Fruit fly (Drosophila melanogaster) whole organism, embryonic: ENCODE results near the gene HDAC4.

Source experiments
- ATbp ChIP-seq: fragments of 200-800 bp; sonication (Bioruptor generic); optimal IDR thresholded peaks from 2 replicates; lab custom pipeline; 2017; ENCODE audit warnings: missing biosample characterization, mild to moderate bottlenecking, missing genetic modification characterization, missing genetic modification reagents
- Blimp-1 ChIP-seq: fragments of 200-800 bp; sonication (Bioruptor generic); optimal IDR thresholded peaks from 3 replicates; lab custom pipeline; 2018; ENCODE audit warnings: missing biosample characterization, missing genetic modification characterization, mild to moderate bottlenecking, moderate library complexity, missing genetic modification reagents
- CG10654 ChIP-seq: fragments of 200-800 bp; sonication (Bioruptor generic); optimal IDR thresholded peaks from 2 replicates; lab custom pipeline; 2016; ENCODE audit warnings: missing biosample characterization, missing genetic modification characterization
- CG10959 ChIP-seq: fragments of 200-800 bp; sonication (Bioruptor generic); IDR thresholded peaks from 2 replicates; pipeline ENCODE4 v1.3.6; 2022; ENCODE audit warnings: missing biosample characterization, missing genetic modification characterization
- CG11085 ChIP-seq: fragments of 200-800 bp; sonication (Bioruptor generic); IDR thresholded peaks from 2 replicates; pipeline ENCODE4 v1.3.6; 2022; ENCODE audit warnings: missing biosample characterization, missing genetic modification characterization
- CG12236 ChIP-seq: fragments of 200-800 bp; sonication (Bioruptor generic); optimal IDR thresholded peaks from 2 replicates; lab custom pipeline; 2016; ENCODE audit warnings: missing biosample characterization, missing genetic modification characterization
- CG17385 ChIP-seq: fragments of 200-800 bp; sonication (Bioruptor generic); optimal IDR thresholded peaks from 3 replicates; lab custom pipeline; 2018; ENCODE audit warnings: missing biosample characterization, mild to moderate bottlenecking, missing genetic modification characterization
- CG17802 ChIP-seq: fragments of 200-800 bp; sonication (Bioruptor generic); optimal IDR thresholded peaks from 2 replicates; lab custom pipeline; 2018; ENCODE audit warnings: missing biosample characterization, mild to moderate bottlenecking, missing genetic modification characterization, moderate library complexity
- CG2202 ChIP-seq: fragments of 200-800 bp; sonication (Bioruptor generic); optimal IDR thresholded peaks from 2 replicates; lab custom pipeline; 2018; ENCODE audit warnings: missing biosample characterization, mild to moderate bottlenecking, missing genetic modification characterization
- CG2678 ChIP-seq: fragments of 200-800 bp; sonication (Bioruptor generic); optimal IDR thresholded peaks from 3 replicates; lab custom pipeline; 2019; ENCODE audit warnings: missing biosample characterization, mild to moderate bottlenecking, missing genetic modification characterization, moderate library complexity
- CG2889 ChIP-seq: fragments of 200-800 bp; sonication (Bioruptor generic); IDR thresholded peaks from 3 replicates; pipeline ENCODE4 v1.3.6; 2022; ENCODE audit warnings: missing biosample characterization, missing genetic modification characterization
- CG30431 ChIP-seq: fragments of 200-800 bp; sonication (Bioruptor generic); optimal IDR thresholded peaks from 2 replicates; lab custom pipeline; 2017; ENCODE audit warnings: missing biosample characterization, missing genetic modification characterization
- CG32532 ChIP-seq: fragments of 200-800 bp; sonication (Bioruptor generic); IDR thresholded peaks from 2 replicates; pipeline ENCODE4 v1.3.6; 2022; ENCODE audit warnings: missing biosample characterization, missing genetic modification characterization
- CG32767 ChIP-seq: fragments of 200-800 bp; sonication (Bioruptor generic); IDR thresholded peaks from 2 replicates; pipeline ENCODE4 v1.3.6; 2022; ENCODE audit warnings: missing biosample characterization, missing genetic modification characterization
- CG33213 ChIP-seq: fragments of 200-800 bp; sonication (Bioruptor generic); optimal IDR thresholded peaks from 3 replicates; lab custom pipeline; 2016; ENCODE audit warnings: missing biosample characterization, missing genetic modification characterization
- CG3726 ChIP-seq: fragments of 200-800 bp; sonication (Bioruptor generic); IDR thresholded peaks from 3 replicates; pipeline ENCODE4, ENCODE4 v1.3.6; 2022; ENCODE audit warnings: missing biosample characterization, missing genetic modification characterization
- CG3847 ChIP-seq: fragments of 200-800 bp; sonication (Bioruptor generic); IDR thresholded peaks from 2 replicates; pipeline ENCODE4 v1.3.6; 2022; ENCODE audit warnings: missing biosample characterization, missing genetic modification characterization
- CG3995 ChIP-seq: fragments of 200-800 bp; sonication (Bioruptor generic); optimal IDR thresholded peaks from 3 replicates; lab custom pipeline; 2016; ENCODE audit warnings: missing biosample characterization, missing genetic modification characterization
- CG4328 ChIP-seq: fragments of 200-800 bp; sonication (Bioruptor generic); optimal IDR thresholded peaks from 3 replicates; lab custom pipeline; 2017; ENCODE audit warnings: missing biosample characterization, missing genetic modification reagents, missing genetic modification characterization
- CG4424 ChIP-seq: fragments of 200-800 bp; sonication (Bioruptor generic); optimal IDR thresholded peaks from 3 replicates; lab custom pipeline; 2016; ENCODE audit warnings: missing biosample characterization, missing genetic modification characterization
- CG4707 ChIP-seq: fragments of 200-800 bp; sonication (Bioruptor generic); optimal IDR thresholded peaks from 2 replicates; lab custom pipeline; 2018; ENCODE audit warnings: missing biosample characterization, mild to moderate bottlenecking, missing genetic modification characterization, moderate library complexity
- CG6272 ChIP-seq: fragments of 200-800 bp; sonication (Bioruptor generic); IDR thresholded peaks from 2 replicates; pipeline ENCODE4 v1.3.6; 2022; ENCODE audit warnings: missing biosample characterization, missing genetic modification characterization
- CG7357 ChIP-seq: fragments of 200-800 bp; sonication (Bioruptor generic); IDR thresholded peaks from 3 replicates; pipeline ENCODE4 v1.3.6; 2022; ENCODE audit warnings: missing biosample characterization, missing genetic modification characterization
- CG7745 ChIP-seq: fragments of 200-800 bp; sonication (Bioruptor generic); optimal IDR thresholded peaks from 2 replicates; lab custom pipeline; 2018; ENCODE audit warnings: missing biosample characterization, mild to moderate bottlenecking, missing genetic modification characterization, moderate library complexity
- Dek ChIP-seq: fragments of 200-800 bp; sonication (Bioruptor generic); optimal IDR thresholded peaks from 3 replicates; lab custom pipeline; 2019; ENCODE audit warnings: missing biosample characterization, mild to moderate bottlenecking, missing genetic modification characterization, moderate library complexity
- Doc3 ChIP-seq: fragments of 200-800 bp; sonication (Bioruptor generic); IDR thresholded peaks from 3 replicates; pipeline ENCODE4 v1.3.6; 2022; ENCODE audit warnings: missing biosample characterization, missing genetic modification characterization; ENCODE audit not compliant: partially characterized antibody
- E2f1 ChIP-seq: fragments of 200-800 bp; sonication (Bioruptor generic); IDR thresholded peaks from 2 replicates; pipeline ENCODE4 v1.3.6; 2022; ENCODE audit warnings: missing biosample characterization, missing genetic modification characterization
- ERR ChIP-seq: fragments of 200-800 bp; sonication (Bioruptor generic); optimal IDR thresholded peaks from 2 replicates; lab custom pipeline; 2016; ENCODE audit warnings: missing biosample characterization, missing genetic modification characterization
- Fer3 ChIP-seq: fragments of 200-800 bp; sonication (Bioruptor generic); optimal IDR thresholded peaks from 2 replicates; lab custom pipeline; 2018; ENCODE audit warnings: missing biosample characterization, mild to moderate bottlenecking, missing genetic modification characterization, moderate library complexity
- HLH54F ChIP-seq: fragments of 200-800 bp; sonication (Bioruptor generic); optimal IDR thresholded peaks from 3 replicates; lab custom pipeline; 2016; ENCODE audit warnings: missing biosample characterization, missing genetic modification characterization
- Oli ChIP-seq: fragments of 200-800 bp; sonication (Bioruptor generic); optimal IDR thresholded peaks from 2 replicates; lab custom pipeline; 2018; ENCODE audit warnings: missing biosample characterization, mild to moderate bottlenecking, missing genetic modification characterization, moderate library complexity
- Ptx1 ChIP-seq: fragments of 200-800 bp; sonication (Bioruptor generic); IDR thresholded peaks from 2 replicates; pipeline ENCODE4 v1.3.6; 2022; ENCODE audit warnings: missing biosample characterization, missing genetic modification characterization
- Sry-δ ChIP-seq: fragments of 200-800 bp; sonication (Bioruptor generic); optimal IDR thresholded peaks from 2 replicates; lab custom pipeline; 2016; ENCODE audit warnings: missing biosample characterization, missing genetic modification characterization
- TFAM ChIP-seq: fragments of 200-800 bp; sonication (Bioruptor generic); optimal IDR thresholded peaks from 2 replicates; lab custom pipeline; 2017; ENCODE audit warnings: missing biosample characterization, missing genetic modification characterization, inconsistent platforms
- Trl ChIP-seq, 3 experiments: fragments of >200 bp in 2 of 3; fragments of 200-800 bp in 1 of 3; sonication (Bioruptor generic) in 1 of 3; optimal IDR thresholded peaks; 2 replicates in 1 of 3; 3 replicates in 2 of 3; lab custom pipeline; 2016 to 2017; ENCODE audit warnings: missing biosample characterization in 1 of 3, missing genetic modification characterization in 1 of 3
- ase ChIP-seq: fragments of 200-800 bp; sonication (Bioruptor generic); IDR thresholded peaks from 3 replicates; pipeline ENCODE4 v1.3.6; 2022; ENCODE audit warnings: missing biosample characterization, missing genetic modification characterization
- ash1 ChIP-seq: fragments of 200-800 bp; sonication (Bioruptor generic); optimal IDR thresholded peaks from 2 replicates; lab custom pipeline; 2018; ENCODE audit warnings: missing biosample characterization, mild to moderate bottlenecking, missing genetic modification characterization
- bbx ChIP-seq: fragments of 200-800 bp; sonication (Bioruptor generic); IDR thresholded peaks from 2 replicates; pipeline ENCODE4 v1.3.6; 2022; ENCODE audit warnings: missing biosample characterization, missing genetic modification characterization; ENCODE audit not compliant: partially characterized antibody
- btn ChIP-seq: fragments of 200-800 bp; sonication (Bioruptor generic); optimal IDR thresholded peaks from 2 replicates; lab custom pipeline; 2016; ENCODE audit warnings: missing biosample characterization, missing genetic modification characterization
- disco-r ChIP-seq: fragments of 200-800 bp; sonication (Bioruptor generic); optimal IDR thresholded peaks from 2 replicates; lab custom pipeline; 2016; ENCODE audit warnings: missing biosample characterization, missing genetic modification characterization
- dmrt11E ChIP-seq: fragments of 200-800 bp; sonication (Bioruptor generic); optimal IDR thresholded peaks from 3 replicates; lab custom pipeline; 2018; ENCODE audit warnings: missing biosample characterization, mild to moderate bottlenecking, missing genetic modification characterization, moderate library complexity
- dysf ChIP-seq: fragments of 200-800 bp; sonication (Bioruptor generic); IDR thresholded peaks from 3 replicates; pipeline ENCODE4 v1.3.6; 2022; ENCODE audit warnings: missing biosample characterization, missing genetic modification characterization
- pros ChIP-seq: fragments of 200-800 bp; sonication (Bioruptor generic); optimal IDR thresholded peaks from 3 replicates; lab custom pipeline; 2019; ENCODE audit warnings: missing biosample characterization, mild to moderate bottlenecking, missing genetic modification characterization, moderate library complexity
- pum ChIP-seq: fragments of 200-800 bp; sonication (Bioruptor generic); optimal IDR thresholded peaks from 2 replicates; lab custom pipeline; 2016; ENCODE audit warnings: missing biosample characterization, missing genetic modification characterization
- schlank ChIP-seq: fragments of 200-800 bp; sonication (Bioruptor generic); optimal IDR thresholded peaks from 2 replicates; lab custom pipeline; 2018; ENCODE audit warnings: missing biosample characterization, mild to moderate bottlenecking, missing genetic modification characterization
- seq ChIP-seq: fragments of 200-800 bp; sonication (Bioruptor generic); IDR thresholded peaks from 2 replicates; pipeline ENCODE4 v1.3.6; 2022; ENCODE audit warnings: missing biosample characterization, missing genetic modification characterization
- slou ChIP-seq: fragments of 200-800 bp; sonication (Bioruptor generic); optimal IDR thresholded peaks from 3 replicates; lab custom pipeline; 2016; ENCODE audit warnings: missing biosample characterization, missing genetic modification characterization
- sug ChIP-seq: fragments of 200-800 bp; optimal IDR thresholded peaks from 2 replicates; lab custom pipeline; 2019; ENCODE audit warnings: missing biosample characterization, mild to moderate bottlenecking, missing genetic modification characterization, moderate library complexity
- unc-4 ChIP-seq: fragments of 200-800 bp; sonication (Bioruptor generic); IDR thresholded peaks from 2 replicates; pipeline ENCODE4 v1.3.6; 2022; ENCODE audit warnings: missing biosample characterization, missing genetic modification characterization; ENCODE audit not compliant: partially characterized antibody
- usp ChIP-seq: fragments of >200 bp; optimal IDR thresholded peaks from 2 replicates; lab custom pipeline; 2017; ENCODE audit warnings: missing biosample characterization, missing genetic modification characterization

The HDAC4 gene

dm6 chrX:13334434-13335146 is 49.2 kb upstream of the HDAC4 start (continued):
- TF ChIP-seq schlank (tag; lab: Kevin White, UChicago) (no peak), seq (GFP tag; lab: Robert Waterston, UW) (no peak), pum (peak; percentile 19), Blimp-1 (no peak), Sry-δ (GFP tag; lab: Kevin White, UChicago) (peak; percentile 33), ATbp (GFP tag; lab: Kevin White, UChicago) (no peak), CG3995 (no peak), CG2202 (peak; percentile 15), CG17802 (tag; lab: Kevin White, UChicago) (no peak), Trl (optimal IDR thresholded peaks at IDR 0.05; lab: Kevin White, UChicago) (no peak), Trl (GFP tag; optimal IDR thresholded peaks at IDR 0.05; lab: Kevin White, UChicago) (peak; percentile 52), dysf (GFP tag; lab: Robert Waterston, UW) (no peak), bbx (GFP tag; lab: Robert Waterston, UW) (no peak), Dek (tag; lab: Kevin White, UChicago) (peak; percentile 17), pros (GFP tag; lab: Kevin White, UChicago) (no peak), unc-4 (GFP tag; lab: Robert Waterston, UW) (no peak), CG2678 (tag; lab: Kevin White, UChicago) (no peak), ash1 (GFP tag; lab: Kevin White, UChicago) (no peak), CG12236 (no peak), TFAM (no peak), CG6272 (GFP tag; lab: Robert Waterston, UW) (no peak), Doc3 (GFP tag; lab: Robert Waterston, UW) (no peak), Fer3 (peak; percentile 28), CG3726 (GFP tag; lab: Robert Waterston, UW) (no peak), sug (tag; lab: Kevin White, UChicago) (peak; percentile 94), E2f1 (GFP tag; lab: Robert Waterston, UW) (no peak), CG32767 (no peak), CG30431 (GFP tag; lab: Kevin White, UChicago) (no peak), CG11085 (GFP tag; lab: Robert Waterston, UW) (no peak), CG4424 (GFP tag; lab: Kevin White, UChicago) (no peak), CG32532 (no peak), ase (GFP tag; lab: Robert Waterston, UW) (no peak), CG10654 (GFP tag; lab: Kevin White, UChicago) (peak; percentile 25), CG10959 (GFP tag; lab: Robert Waterston, UW) (no peak), CG4328 (GFP tag; lab: Kevin White, UChicago) (no peak), CG4707 (GFP tag; lab: Kevin White, UChicago) (no peak), Oli (tag; lab: Kevin White, UChicago) (no peak), btn (GFP tag; lab: Kevin White, UChicago) (no peak), CG17385 (GFP tag; lab: Kevin White, UChicago) (no peak), Ptx1 (no peak), usp (GFP tag; lab: Kevin White, UChicago) (no peak), CG7357 (GFP tag; lab: Robert Waterston, UW) (no peak), CG7745 (tag; lab: Kevin White, UChicago) (no peak), ERR (GFP tag; lab: Kevin White, UChicago) (no peak), dmrt11E (tag; lab: Kevin White, UChicago) (no peak), CG33213 (GFP tag; lab: Kevin White, UChicago) (peak; percentile 57), CG2889 (GFP tag; lab: Robert Waterston, UW) (no peak), CG3847 (GFP tag; lab: Robert Waterston, UW) (peak; percentile 54), disco-r (GFP tag; lab: Kevin White, UChicago) (no peak), slou (GFP tag; lab: Kevin White, UChicago) (no peak), HLH54F (GFP tag; lab: Kevin White, UChicago) (peak; percentile 54)
